Worm (Caenorhabditis elegans): Measurements from ENCODE around the gene clec-141.

The clec-141 gene

DNA sequence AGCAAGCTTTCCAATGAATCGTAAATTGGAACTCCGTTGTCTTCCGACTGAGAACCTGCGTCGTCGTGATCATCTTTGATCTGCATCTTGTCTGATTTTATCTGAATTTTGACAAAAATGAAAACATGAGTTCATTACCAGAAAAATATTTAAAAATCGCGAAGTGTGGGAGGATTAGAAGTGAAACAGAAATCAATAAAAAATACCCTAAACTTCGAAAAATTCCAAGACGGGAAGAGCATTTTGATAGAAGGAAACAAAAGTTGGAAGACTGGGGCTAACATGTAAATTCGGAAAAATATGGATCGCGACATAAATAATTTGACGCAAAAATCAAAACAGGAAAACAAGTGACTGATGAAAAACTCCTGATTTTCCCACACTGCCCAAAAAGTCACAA, 18.2 kb upstream of the clec-141 start, which contains the start of gene F07F6.8:
Gene F07F6.8, minus strand, starts transcription at position 101 of the 400 bp plus-strand sequence.
- TF ChIP-seq ets-7 (tag; optimal IDR thresholded peaks at IDR 0.05) (no peak), ceh-13 (GFP tag; optimal IDR thresholded peaks at IDR 0.05) (no peak), sea-1 (GFP tag; conservative IDR thresholded peaks at IDR 0.05) (no peak), ceh-36 (tag; optimal IDR thresholded peaks at IDR 0.05) (no peak), hnd-1 (tag; optimal IDR thresholded peaks at IDR 0.05) (no peak), scrt-1 (GFP tag; IDR thresholded peaks at IDR 0.05) (no peak), pes-1 (GFP tag; IDR thresholded peaks at IDR 0.05) (no peak), aly-1 (tag; optimal IDR thresholded peaks at IDR 0.05) (no peak), hmbx-1 (tag; optimal IDR thresholded peaks at IDR 0.05) (no peak), tra-4 (tag; optimal IDR thresholded peaks at IDR 0.05) (no peak), flt-1 (GFP tag; IDR thresholded peaks at IDR 0.05) (no peak), tbx-11 (GFP tag; IDR thresholded peaks at IDR 0.05) (no peak)

ce11 chrII:5423832-5424231, 16.4 kb upstream of the clec-141 start, which contains the start of gene F07F6.7:
F07F6.7 (minus strand) TSS chrII:5423858.
- TF ChIP-seq aly-1 (tag; optimal IDR thresholded peaks at IDR 0.05) (no peak), hnd-1 (tag; optimal IDR thresholded peaks at IDR 0.05) (no peak), hmbx-1 (tag; optimal IDR thresholded peaks at IDR 0.05) (no peak), tra-4 (tag; optimal IDR thresholded peaks at IDR 0.05) (no peak), flt-1 (GFP tag; IDR thresholded peaks at IDR 0.05) (no peak), ceh-13 (GFP tag; optimal IDR thresholded peaks at IDR 0.05) (no peak), hmg-4 (GFP tag; optimal IDR thresholded peaks at IDR 0.05) (no peak), tbx-11 (GFP tag; IDR thresholded peaks at IDR 0.05) (no peak), ceh-36 (tag; optimal IDR thresholded peaks at IDR 0.05) (no peak), scrt-1 (GFP tag; IDR thresholded peaks at IDR 0.05) (no peak), ama-1 (optimal IDR thresholded peaks at IDR 0.05) (no peak), pes-1 (GFP tag; IDR thresholded peaks at IDR 0.05) (no peak), B0310.2 (tag; optimal IDR thresholded peaks at IDR 0.05) (no peak), ets-7 (tag; optimal IDR thresholded peaks at IDR 0.05) (no peak), tbx-37 (GFP tag; conservative IDR thresholded peaks at IDR 0.05) (no peak), F13C5.2 (tag; optimal IDR thresholded peaks at IDR 0.05) (no peak), sea-1 (GFP tag; conservative IDR thresholded peaks at IDR 0.05) (no peak)

ce11 chrII:5420947-5421614, 13.6 kb upstream of the clec-141 start, which contains the start of gene tofu-6:
tofu-6 (plus strand) TSS chrII:5421248.
- TF ChIP-seq ceh-36 (tag; optimal IDR thresholded peaks at IDR 0.05) (no peak), pes-1 (GFP tag; IDR thresholded peaks at IDR 0.05) (no peak), sea-1 (GFP tag; conservative IDR thresholded peaks at IDR 0.05) (no peak), aly-1 (tag; optimal IDR thresholded peaks at IDR 0.05) (peak; percentile 19), scrt-1 (GFP tag; IDR thresholded peaks at IDR 0.05) (no peak), ama-1 (optimal IDR thresholded peaks at IDR 0.05) (peak; percentile 92), ceh-13 (GFP tag; optimal IDR thresholded peaks at IDR 0.05) (no peak), ets-7 (tag; optimal IDR thresholded peaks at IDR 0.05) (no peak), tbx-37 (GFP tag; conservative IDR thresholded peaks at IDR 0.05) (no peak)

- TF ChIP-seq pes-1 (GFP tag; IDR thresholded peaks at IDR 0.05) (no peak), sea-1 (GFP tag; conservative IDR thresholded peaks at IDR 0.05) (no peak), ceh-13 (GFP tag; optimal IDR thresholded peaks at IDR 0.05) (no peak), flt-1 (GFP tag; IDR thresholded peaks at IDR 0.05) (no peak), hnd-1 (tag; optimal IDR thresholded peaks at IDR 0.05) (no peak)
Observed at ce11 chrII:5418929-5419328, 11.5 kb upstream of the clec-141 start, which contains the start of gene EEED8.15. EEED8.15 (plus strand) TSS chrII:5419229.

- no peak for TF ChIP-seq ama-1 (optimal IDR thresholded peaks at IDR 0.05)
- 0 out of 2 replicates have a peak, but pooled peaks have one; percentile 10 for TF ChIP-seq sea-1 (GFP tag; conservative IDR thresholded peaks at IDR 0.05)
- TF ChIP-seq flt-1 (GFP tag; IDR thresholded peaks at IDR 0.05): peak; percentile 3; the same call in 1 of the 2 replicates
Observed at ce11 chrII:5418317-5418716, 10.9 kb upstream of the clec-141 start.

- TF ChIP-seq sea-1 (GFP tag; conservative IDR thresholded peaks at IDR 0.05) (no peak), hmg-4 (GFP tag; optimal IDR thresholded peaks at IDR 0.05) (no peak), flt-1 (GFP tag; IDR thresholded peaks at IDR 0.05) (no peak), ceh-36 (tag; optimal IDR thresholded peaks at IDR 0.05) (no peak), ets-7 (tag; optimal IDR thresholded peaks at IDR 0.05) (no peak), B0310.2 (tag; optimal IDR thresholded peaks at IDR 0.05) (no peak), pes-1 (GFP tag; IDR thresholded peaks at IDR 0.05) (no peak), ama-1 (optimal IDR thresholded peaks at IDR 0.05) (no peak), scrt-1 (GFP tag; IDR thresholded peaks at IDR 0.05) (no peak), tra-4 (tag; optimal IDR thresholded peaks at IDR 0.05) (no peak), ceh-13 (GFP tag; optimal IDR thresholded peaks at IDR 0.05) (no peak), hnd-1 (tag; optimal IDR thresholded peaks at IDR 0.05) (no peak), F13C5.2 (tag; optimal IDR thresholded peaks at IDR 0.05) (no peak), aly-1 (tag; optimal IDR thresholded peaks at IDR 0.05) (no peak), tbx-37 (GFP tag; conservative IDR thresholded peaks at IDR 0.05) (no peak), hmbx-1 (tag; optimal IDR thresholded peaks at IDR 0.05) (no peak), tbx-11 (GFP tag; IDR thresholded peaks at IDR 0.05) (no peak)
Observed at ce11 chrII:5417905-5418304, 10.5 kb upstream of the clec-141 start.

- no peak for TF ChIP-seq flt-1 (GFP tag; IDR thresholded peaks at IDR 0.05)
- TF ChIP-seq pes-1 (GFP tag; IDR thresholded peaks at IDR 0.05): no peak
Observed at ce11 chrII:5416204-5416764, 8.8 kb upstream of the clec-141 start, which contains the start of gene EEED8.2. EEED8.2 (plus strand) TSS chrII:5416714.

- no peak for TF ChIP-seq tbx-37 (GFP tag; conservative IDR thresholded peaks at IDR 0.05)
- TF ChIP-seq aly-1 (tag; optimal IDR thresholded peaks at IDR 0.05): no peak
- no peak for TF ChIP-seq sea-1 (GFP tag; conservative IDR thresholded peaks at IDR 0.05)
- no peak for TF ChIP-seq tbx-11 (GFP tag; IDR thresholded peaks at IDR 0.05)
- no peak for TF ChIP-seq hmg-4 (GFP tag; optimal IDR thresholded peaks at IDR 0.05)
- no peak for TF ChIP-seq pes-1 (GFP tag; IDR thresholded peaks at IDR 0.05)
- TF ChIP-seq hnd-1 (tag; optimal IDR thresholded peaks at IDR 0.05): no peak
- no peak for TF ChIP-seq hmbx-1 (tag; optimal IDR thresholded peaks at IDR 0.05)
- TF ChIP-seq B0310.2 (tag; optimal IDR thresholded peaks at IDR 0.05): no peak
- no peak for TF ChIP-seq ceh-13 (GFP tag; optimal IDR thresholded peaks at IDR 0.05)
- no peak for TF ChIP-seq tra-4 (tag; optimal IDR thresholded peaks at IDR 0.05)
- no peak for TF ChIP-seq F13C5.2 (tag; optimal IDR thresholded peaks at IDR 0.05)
Observed at ce11 chrII:5414040-5414439, 6.6 kb upstream of the clec-141 start, which contains the start of the genes EEED8.14 and EEED8.3. EEED8.14 (minus strand) TSS chrII:5414052. EEED8.3 (plus strand) TSS chrII:5414276.

All from whole organism, early embryonic.